Fruit fly (Drosophila melanogaster) Kc167 (cell line): ENCODE measurements around the gene CG43210.

Experiments
- Myc ChIP-seq: fragments of >200 bp; optimal IDR thresholded peaks from 2 replicates; lab custom pipeline; 2017; ENCODE audit warnings: missing external identifiers
- Sin3A ChIP-seq: fragments of >200 bp; optimal IDR thresholded peaks from 2 replicates; lab custom pipeline; 2018; ENCODE audit warnings: missing external identifiers
- h ChIP-seq: fragments of >200 bp; optimal IDR thresholded peaks from 3 replicates; lab custom pipeline; 2018; ENCODE audit warnings: missing external identifiers
- insv ChIP-seq: fragments of >200 bp; optimal IDR thresholded peaks from 3 replicates; lab custom pipeline; 2018; ENCODE audit warnings: missing external identifiers
- psq ChIP-seq: fragments of >200 bp; optimal IDR thresholded peaks from 2 replicates; lab custom pipeline; 2017; ENCODE audit warnings: missing external identifiers
- ttk ChIP-seq: sonication (Bioruptor generic); optimal IDR thresholded peaks from 2 replicates; lab custom pipeline; 2017; ENCODE audit warnings: missing external identifiers

DNA sequence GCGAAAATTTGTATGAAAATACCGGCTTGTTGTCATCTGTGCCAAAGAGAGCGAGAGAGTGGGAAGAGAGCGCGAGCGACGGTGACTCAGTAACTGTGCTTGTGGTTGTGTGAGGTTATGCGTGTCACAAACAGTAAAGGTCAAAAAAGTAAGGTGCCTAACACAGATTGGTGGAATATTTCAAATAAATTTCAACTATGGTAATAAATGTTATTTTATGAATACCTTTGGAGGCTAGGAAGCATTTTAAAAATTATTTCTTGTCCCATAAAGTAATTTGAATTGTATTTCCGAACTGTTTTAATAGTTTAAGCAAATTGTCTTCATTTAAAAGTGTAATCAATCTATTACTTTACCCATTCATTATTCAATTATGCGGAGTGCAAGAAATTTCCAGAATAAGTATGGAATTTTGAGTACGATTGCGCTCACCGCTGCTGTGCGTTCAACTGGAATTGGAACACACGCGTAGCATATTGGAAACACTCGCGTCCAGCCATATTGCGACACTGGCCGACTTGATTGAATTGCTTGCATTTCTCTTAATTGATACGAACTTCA lies 8.8 kb upstream of the CG43210 start:
- TF ChIP-seq psq (lab: Kevin White, UChicago) = no peak
- TF ChIP-seq h (lab: Kevin White, UChicago) = no peak
- TF ChIP-seq Sin3A = no peak
- no peak for TF ChIP-seq insv (lab: Kevin White, UChicago)
- no peak for TF ChIP-seq ttk (lab: Kevin White, UChicago)
- TF ChIP-seq Myc (lab: Kevin White, UChicago) = no peak
